Fruit fly (Drosophila melanogaster) whole organism, embryonic: Measurements from ENCODE around the gene CG7182.

Experiments used
- Ada2b ChIP-seq: fragments of 200-800 bp; sonication (Bioruptor generic); IDR thresholded peaks from 2 replicates; pipeline ENCODE4 v1.3.6; 2022; ENCODE audit warnings: missing biosample characterization, missing genetic modification characterization
- Atf6 ChIP-seq: fragments of 200-800 bp; sonication (Bioruptor generic); IDR thresholded peaks from 2 replicates; pipeline ENCODE4 v1.3.6; 2022; ENCODE audit warnings: missing biosample characterization, missing genetic modification characterization
- Awh ChIP-seq: fragments of 200-800 bp; sonication (Bioruptor generic); IDR thresholded peaks from 2 replicates; pipeline ENCODE4, ENCODE4 v1.3.6; 2022; ENCODE audit warnings: missing biosample characterization, missing genetic modification characterization
- BtbVII ChIP-seq: fragments of 200-800 bp; sonication (Bioruptor generic); optimal IDR thresholded peaks from 3 replicates; lab custom pipeline; 2017; ENCODE audit warnings: missing biosample characterization, mild to moderate bottlenecking, missing genetic modification characterization
- C15 ChIP-seq: fragments of 200-800 bp; sonication (Bioruptor generic); IDR thresholded peaks from 3 replicates; pipeline ENCODE4 v1.3.6; 2022; ENCODE audit warnings: missing biosample characterization, missing genetic modification characterization
- CG10366 ChIP-seq: fragments of 200-800 bp; sonication (Bioruptor generic); IDR thresholded peaks from 2 replicates; pipeline ENCODE4 v1.3.6; 2022; ENCODE audit warnings: missing biosample characterization, missing genetic modification characterization
- CG10462 ChIP-seq: fragments of 200-800 bp; sonication (Bioruptor generic); optimal IDR thresholded peaks from 2 replicates; lab custom pipeline; 2016; ENCODE audit warnings: missing biosample characterization, missing genetic modification characterization
- CG10959 ChIP-seq: fragments of 200-800 bp; sonication (Bioruptor generic); IDR thresholded peaks from 2 replicates; pipeline ENCODE4 v1.3.6; 2022; ENCODE audit warnings: missing biosample characterization, missing genetic modification characterization
- CG11504 ChIP-seq: fragments of 200-800 bp; sonication (Bioruptor generic); optimal IDR thresholded peaks from 3 replicates; lab custom pipeline; 2019; ENCODE audit warnings: missing biosample characterization, mild to moderate bottlenecking, missing genetic modification characterization, moderate library complexity
- CG14860 ChIP-seq: fragments of 200-800 bp; sonication (Bioruptor generic); IDR thresholded peaks from 3 replicates; pipeline ENCODE4 v1.3.6; 2022; ENCODE audit warnings: missing biosample characterization, missing genetic modification characterization; ENCODE audit not compliant: partially characterized antibody
- CG1603 ChIP-seq: fragments of 200-800 bp; sonication (Bioruptor generic); optimal IDR thresholded peaks from 2 replicates; lab custom pipeline; 2019; ENCODE audit warnings: missing biosample characterization, mild to moderate bottlenecking, missing genetic modification characterization, moderate library complexity
- CG16813 ChIP-seq: fragments of 200-800 bp; sonication (Bioruptor generic); IDR thresholded peaks from 3 replicates; pipeline ENCODE4 v1.3.6; 2022; ENCODE audit warnings: missing biosample characterization, missing genetic modification characterization; ENCODE audit not compliant: partially characterized antibody
- CG17359 ChIP-seq: fragments of 200-800 bp; sonication (Bioruptor generic); optimal IDR thresholded peaks from 3 replicates; lab custom pipeline; 2018; ENCODE audit warnings: missing biosample characterization, mild to moderate bottlenecking, missing genetic modification characterization, moderate library complexity
- CG2875 ChIP-seq: fragments of 200-800 bp; sonication (Bioruptor generic); optimal IDR thresholded peaks from 2 replicates; lab custom pipeline; 2017; ENCODE audit warnings: missing biosample characterization, mild to moderate bottlenecking, missing genetic modification characterization, missing genetic modification reagents
- CG3163 ChIP-seq: fragments of 200-800 bp; sonication (Bioruptor generic); optimal IDR thresholded peaks from 3 replicates; lab custom pipeline; 2016; ENCODE audit warnings: missing biosample characterization, missing genetic modification characterization
- CG6813 ChIP-seq: fragments of 200-800 bp; sonication (Bioruptor generic); optimal IDR thresholded peaks from 2 replicates; lab custom pipeline; 2017; ENCODE audit warnings: missing biosample characterization, missing genetic modification characterization, mild to moderate bottlenecking, moderate library complexity, missing genetic modification reagents
- CrebB ChIP-seq: fragments of 200-800 bp; sonication (Bioruptor generic); optimal IDR thresholded peaks from 3 replicates; lab custom pipeline; 2018; ENCODE audit warnings: missing biosample characterization, mild to moderate bottlenecking, missing genetic modification characterization
- Doc3 ChIP-seq: fragments of 200-800 bp; sonication (Bioruptor generic); IDR thresholded peaks from 3 replicates; pipeline ENCODE4 v1.3.6; 2022; ENCODE audit warnings: missing biosample characterization, missing genetic modification characterization; ENCODE audit not compliant: partially characterized antibody
- Drgx ChIP-seq: fragments of 200-800 bp; sonication (Bioruptor generic); IDR thresholded peaks from 2 replicates; pipeline ENCODE4 v1.3.6; 2022; ENCODE audit warnings: missing biosample characterization, missing genetic modification characterization
- ERR ChIP-seq: fragments of 200-800 bp; sonication (Bioruptor generic); optimal IDR thresholded peaks from 2 replicates; lab custom pipeline; 2016; ENCODE audit warnings: missing biosample characterization, missing genetic modification characterization
- Ets65A ChIP-seq: fragments of 200-800 bp; sonication (Bioruptor generic); peaks from one replicate; lab custom pipeline; 2016; ENCODE audit warnings: missing biosample characterization, missing genetic modification characterization
- Gsc ChIP-seq: fragments of 200-800 bp; sonication (Bioruptor generic); IDR thresholded peaks from 2 replicates; pipeline ENCODE4 v1.3.6; 2022; ENCODE audit warnings: missing biosample characterization, missing genetic modification characterization
- HLH4C ChIP-seq: fragments of 200-800 bp; sonication (Bioruptor generic); IDR thresholded peaks from 3 replicates; pipeline ENCODE4 v1.3.6; 2022; ENCODE audit warnings: missing biosample characterization, missing genetic modification characterization; ENCODE audit not compliant: partially characterized antibody
- HmgD ChIP-seq: fragments of 200-800 bp; sonication (Bioruptor generic); optimal IDR thresholded peaks from 3 replicates; lab custom pipeline; 2016; ENCODE audit warnings: missing biosample characterization, missing genetic modification characterization
- Meics ChIP-seq: fragments of 200-800 bp; sonication (Bioruptor generic); optimal IDR thresholded peaks from 2 replicates; lab custom pipeline; 2017; ENCODE audit warnings: missing biosample characterization, mild to moderate bottlenecking, missing genetic modification characterization
- NC2α ChIP-seq: fragments of 200-800 bp; sonication (Bioruptor generic); optimal IDR thresholded peaks from 2 replicates; lab custom pipeline; 2016; ENCODE audit warnings: missing biosample characterization, missing genetic modification characterization
- Nf-YC ChIP-seq: fragments of 200-800 bp; optimal IDR thresholded peaks from 3 replicates; lab custom pipeline; 2019; ENCODE audit warnings: missing biosample characterization, mild to moderate bottlenecking, missing genetic modification characterization, moderate library complexity
- NfI ChIP-seq: fragments of 200-800 bp; sonication (Bioruptor generic); optimal IDR thresholded peaks from 3 replicates; lab custom pipeline; 2018; ENCODE audit warnings: missing biosample characterization, mild to moderate bottlenecking, missing genetic modification characterization, moderate library complexity
- Rx ChIP-seq: fragments of 200-800 bp; sonication (Bioruptor generic); IDR thresholded peaks from 2 replicates; pipeline ENCODE4 v1.3.6; 2022; ENCODE audit warnings: missing biosample characterization, missing genetic modification characterization
- Sox102F ChIP-seq: fragments of 200-800 bp; sonication (Bioruptor generic); optimal IDR thresholded peaks from 2 replicates; lab custom pipeline; 2018; ENCODE audit warnings: missing biosample characterization, mild to moderate bottlenecking, missing genetic modification characterization, moderate library complexity
- ase ChIP-seq: fragments of 200-800 bp; sonication (Bioruptor generic); IDR thresholded peaks from 3 replicates; pipeline ENCODE4 v1.3.6; 2022; ENCODE audit warnings: missing biosample characterization, missing genetic modification characterization
- chif ChIP-seq, 2 experiments: fragments of 200-800 bp; sonication (Bioruptor generic); optimal IDR thresholded peaks; 3 replicates each; lab custom pipeline; 2016; ENCODE audit warnings: missing biosample characterization in 2 of 2, missing genetic modification characterization in 2 of 2
- chinmo ChIP-seq: fragments of 200-800 bp; sonication (Bioruptor generic); IDR thresholded peaks from 4 replicates; pipeline ENCODE4 v1.3.6; 2022; ENCODE audit warnings: missing biosample characterization, missing genetic modification characterization; ENCODE audit not compliant: partially characterized antibody
- ci ChIP-seq: fragments of 200-800 bp; sonication (Bioruptor generic); IDR thresholded peaks from 3 replicates; pipeline ENCODE4 v1.3.6; 2022; ENCODE audit warnings: missing biosample characterization, missing genetic modification characterization
- dmrt99B ChIP-seq: fragments of 200-800 bp; sonication (Bioruptor generic); optimal IDR thresholded peaks from 2 replicates; lab custom pipeline; 2018; ENCODE audit warnings: missing biosample characterization, mild to moderate bottlenecking, missing genetic modification characterization, moderate library complexity
- en ChIP-seq: fragments of 200-800 bp; sonication (Bioruptor generic); optimal IDR thresholded peaks from 2 replicates; lab custom pipeline; 2016; ENCODE audit warnings: missing biosample characterization, missing genetic modification characterization
- eve ChIP-seq, 2 experiments: fragments of >200 bp; optimal IDR thresholded peaks; 2 replicates each; lab custom pipeline; 2017; ENCODE audit warnings: missing biosample characterization in 2 of 2, missing genetic modification characterization in 2 of 2
- gem ChIP-seq: fragments of 200-800 bp; sonication (Bioruptor generic); optimal IDR thresholded peaks from 2 replicates; lab custom pipeline; 2019; ENCODE audit warnings: missing biosample characterization, mild to moderate bottlenecking, missing genetic modification characterization, moderate library complexity
- grau ChIP-seq: fragments of 200-800 bp; optimal IDR thresholded peaks from 3 replicates; lab custom pipeline; 2019; ENCODE audit warnings: missing biosample characterization, mild to moderate bottlenecking, missing genetic modification characterization, moderate library complexity
- grn ChIP-seq: fragments of 200-800 bp; sonication (Bioruptor generic); optimal IDR thresholded peaks from 3 replicates; lab custom pipeline; 2017; ENCODE audit warnings: missing biosample characterization, missing genetic modification characterization
- jing ChIP-seq: fragments of 200-800 bp; sonication (Bioruptor generic); optimal IDR thresholded peaks from 2 replicates; lab custom pipeline; 2018; ENCODE audit warnings: missing biosample characterization, mild to moderate bottlenecking, missing genetic modification characterization
- lab ChIP-seq: fragments of 200-800 bp; sonication (Bioruptor generic); optimal IDR thresholded peaks from 3 replicates; lab custom pipeline; 2017; ENCODE audit warnings: missing biosample characterization, missing genetic modification characterization, mild to moderate bottlenecking, moderate library complexity, missing genetic modification reagents
- p53 ChIP-seq: fragments of 200-800 bp; sonication (Bioruptor generic); optimal IDR thresholded peaks from 2 replicates; lab custom pipeline; 2016; ENCODE audit warnings: missing biosample characterization, missing genetic modification characterization
- pan ChIP-seq, 4 experiments: fragments of >200 bp in 3 of 4; fragments of 200-800 bp in 1 of 4; sonication (Bioruptor generic) in 1 of 4; optimal IDR thresholded peaks in 3 of 4; IDR thresholded peaks in 1 of 4; 2 replicates each; pipeline versions ENCODE4 v1.3.6 to Lab custom; 2017 to 2022; ENCODE audit warnings: missing biosample characterization in 2 of 4, missing genetic modification characterization in 2 of 4, mixed read lengths in 1 of 4
- phol ChIP-seq: fragments of 200-800 bp; sonication (Bioruptor generic); optimal IDR thresholded peaks from 3 replicates; lab custom pipeline; 2018; ENCODE audit warnings: missing biosample characterization, mild to moderate bottlenecking, missing genetic modification characterization, moderate library complexity
- pnt ChIP-seq: fragments of 200-800 bp; sonication (Bioruptor generic); optimal IDR thresholded peaks from 3 replicates; lab custom pipeline; 2016; ENCODE audit warnings: missing biosample characterization, missing genetic modification characterization
- prd ChIP-seq, 3 experiments: fragments of >200 bp in 2 of 3; fragments of 200-800 bp in 1 of 3; sonication (Bioruptor generic) in 1 of 3; optimal IDR thresholded peaks in 2 of 3; IDR thresholded peaks in 1 of 3; 2 replicates in 2 of 3; 3 replicates in 1 of 3; pipeline versions ENCODE4 v1.3.6 to Lab custom; 2017 to 2022; ENCODE audit warnings: missing biosample characterization in 1 of 3, missing genetic modification characterization in 1 of 3
- trem ChIP-seq: fragments of 200-800 bp; optimal IDR thresholded peaks from 3 replicates; lab custom pipeline; 2019; ENCODE audit warnings: missing biosample characterization, mild to moderate bottlenecking, missing genetic modification characterization, moderate library complexity
- twi ChIP-seq: fragments of 200-800 bp; optimal IDR thresholded peaks from 2 replicates; lab custom pipeline; 2019; ENCODE audit warnings: missing biosample characterization, mild to moderate bottlenecking, missing genetic modification characterization, moderate library complexity

CG7182 gene

dm6 chr3L:8318916-8319506 lies 27.2 kb downstream of the CG7182 start, which contains the start of gene CG43059 (continued):
- TF ChIP-seq HLH4C (GFP tag; lab: Robert Waterston, UW): no peak
- no peak for TF ChIP-seq eve (GFP tag; optimal IDR thresholded peaks at IDR 0.05; lab: Kevin White, UChicago)
- no peak for TF ChIP-seq twi (tag; lab: Kevin White, UChicago)
- no peak for TF ChIP-seq grau (tag; lab: Kevin White, UChicago)
- no peak for TF ChIP-seq CG3163
- no peak for TF ChIP-seq lab (GFP tag; lab: Kevin White, UChicago)
- no peak for TF ChIP-seq Doc3
- TF ChIP-seq en (GFP tag; lab: Kevin White, UChicago): no peak
- TF ChIP-seq CG1603 (tag; lab: Kevin White, UChicago): peak; percentile 28
- no peak for TF ChIP-seq CG14860 (GFP tag; lab: Robert Waterston, UW)
- peak; percentile 35 for TF ChIP-seq CG11504 (tag; lab: Kevin White, UChicago)
- no peak for TF ChIP-seq BtbVII (GFP tag; lab: Kevin White, UChicago)
- no peak for TF ChIP-seq pan (optimal IDR thresholded peaks at IDR 0.05; lab: Kevin White, UChicago)
- no peak for TF ChIP-seq pan (GFP tag; optimal IDR thresholded peaks at IDR 0.05 in 1 of 2, IDR thresholded peaks at IDR 0.05 in 1 of 2)
- TF ChIP-seq CG10959 (GFP tag; lab: Robert Waterston, UW): no peak
- peak; percentile 22 for TF ChIP-seq gem (tag; lab: Kevin White, UChicago)
- no peak for TF ChIP-seq jing (GFP tag; lab: Kevin White, UChicago)
- TF ChIP-seq Gsc (GFP tag; lab: Robert Waterston, UW): no peak
- TF ChIP-seq HmgD (GFP tag; lab: Kevin White, UChicago): no peak
- TF ChIP-seq C15 (GFP tag; lab: Robert Waterston, UW): peak; percentile 22; the same call in 1 of the 3 replicates
- TF ChIP-seq chif (GFP tag; optimal IDR thresholded peaks at IDR 0.05; lab: Kevin White, UChicago): no peak
- peak; percentile 1 for TF ChIP-seq CG17359 (tag; lab: Kevin White, UChicago)
- TF ChIP-seq Atf6 (GFP tag; lab: Robert Waterston, UW): no peak
- TF ChIP-seq NfI: no peak
- TF ChIP-seq Ada2b (GFP tag; lab: Robert Waterston, UW): 0 out of 2 replicates have a peak, but pooled peaks have one; percentile 25
- TF ChIP-seq p53 (GFP tag; lab: Kevin White, UChicago): no peak
- no peak for TF ChIP-seq Rx (GFP tag; lab: Robert Waterston, UW)
- peak; percentile 34 for TF ChIP-seq Sox102F (GFP tag; lab: Kevin White, UChicago)
- no peak for TF ChIP-seq ci (GFP tag; lab: Robert Waterston, UW)
- TF ChIP-seq CrebB (tag; lab: Kevin White, UChicago): no peak
- TF ChIP-seq Nf-YC (tag; lab: Kevin White, UChicago): no peak
- no peak for TF ChIP-seq pnt (GFP tag; lab: Kevin White, UChicago)
- 0 out of 3 replicates have a peak, but pooled peaks have one; percentile 19 for TF ChIP-seq ase
- peak; percentile 38 for TF ChIP-seq Ets65A (GFP tag; lab: Kevin White, UChicago)
- TF ChIP-seq CG16813 (GFP tag; lab: Robert Waterston, UW): no peak
- TF ChIP-seq Meics (GFP tag; lab: Kevin White, UChicago): no peak
- no peak for TF ChIP-seq prd (optimal IDR thresholded peaks at IDR 0.05; lab: Kevin White, UChicago)
- TF ChIP-seq prd (GFP tag; IDR thresholded peaks at IDR 0.05; lab: Robert Waterston, UW): peak; percentile 29; the same call in 1 of the 3 replicates
- TF ChIP-seq Awh: 0 out of 2 replicates have a peak, but pooled peaks have one; percentile 29
- TF ChIP-seq CG10366: no peak
- no peak for TF ChIP-seq CG6813
- no peak for TF ChIP-seq ERR (GFP tag; lab: Kevin White, UChicago)
- TF ChIP-seq chinmo (GFP tag; lab: Robert Waterston, UW): no peak
- TF ChIP-seq grn (GFP tag; lab: Kevin White, UChicago): no peak
- no peak for TF ChIP-seq CG2875
- TF ChIP-seq Drgx (GFP tag; lab: Robert Waterston, UW): peak; percentile 92
- no peak for TF ChIP-seq CG10462 (GFP tag; lab: Kevin White, UChicago)
- TF ChIP-seq dmrt99B (tag; lab: Kevin White, UChicago): peak; percentile 8
- no peak for TF ChIP-seq NC2α
- TF ChIP-seq phol (tag; lab: Kevin White, UChicago): peak; percentile 21
- TF ChIP-seq trem (tag; lab: Kevin White, UChicago): no peak
